Fruit fly (Drosophila melanogaster) whole organism, wandering third instar larva: ENCODE measurements around the gene Uros1.

ENCODE experiments used
- Abd-B ChIP-seq: fragments of >200 bp; optimal IDR thresholded peaks from 2 replicates; lab custom pipeline; 2017; ENCODE audit warnings: missing biosample characterization, missing genetic modification characterization
- CG32264 ChIP-seq: fragments of 200-800 bp; sonication (Bioruptor generic); optimal IDR thresholded peaks from 2 replicates; lab custom pipeline; 2016; ENCODE audit warnings: missing biosample characterization, missing genetic modification characterization
- Dfd ChIP-seq: fragments of >200 bp; optimal IDR thresholded peaks from 2 replicates; lab custom pipeline; 2017; ENCODE audit warnings: missing biosample characterization, missing genetic modification characterization
- HLH106 ChIP-seq: fragments of 200-800 bp; optimal IDR thresholded peaks from 3 replicates; lab custom pipeline; 2019; ENCODE audit warnings: missing biosample characterization, mild to moderate bottlenecking, missing genetic modification characterization, moderate library complexity
- Hnf4 ChIP-seq: fragments of 200-800 bp; sonication (Bioruptor generic); optimal IDR thresholded peaks from 2 replicates; lab custom pipeline; 2016; ENCODE audit warnings: missing biosample characterization, mild to moderate bottlenecking, missing genetic modification characterization
- brk ChIP-seq: fragments of 200-800 bp; sonication (Bioruptor generic); optimal IDR thresholded peaks from 2 replicates; lab custom pipeline; 2016; ENCODE audit warnings: missing biosample characterization, mild to moderate bottlenecking, missing genetic modification characterization
- dmrt93B ChIP-seq: fragments of 200-800 bp; sonication (Bioruptor generic); optimal IDR thresholded peaks from 2 replicates; lab custom pipeline; 2018; ENCODE audit warnings: missing biosample characterization, mild to moderate bottlenecking, missing genetic modification characterization
- h ChIP-seq: fragments of 200-800 bp; sonication (Bioruptor generic); optimal IDR thresholded peaks from 3 replicates; lab custom pipeline; 2016; ENCODE audit warnings: missing biosample characterization, mild to moderate bottlenecking, missing genetic modification characterization
- pan ChIP-seq: fragments of >200 bp; optimal IDR thresholded peaks from 2 replicates; lab custom pipeline; 2017
- psq ChIP-seq: fragments of 200-800 bp; sonication (Bioruptor generic); optimal IDR thresholded peaks from 3 replicates; lab custom pipeline; 2017; ENCODE audit warnings: missing biosample characterization, mild to moderate bottlenecking, missing genetic modification characterization, moderate library complexity
- woc ChIP-seq: sonication (Bioruptor generic); optimal IDR thresholded peaks from 2 replicates; lab custom pipeline; 2016; ENCODE audit warnings: missing biosample characterization, mild to moderate bottlenecking, missing genetic modification characterization

DNA sequence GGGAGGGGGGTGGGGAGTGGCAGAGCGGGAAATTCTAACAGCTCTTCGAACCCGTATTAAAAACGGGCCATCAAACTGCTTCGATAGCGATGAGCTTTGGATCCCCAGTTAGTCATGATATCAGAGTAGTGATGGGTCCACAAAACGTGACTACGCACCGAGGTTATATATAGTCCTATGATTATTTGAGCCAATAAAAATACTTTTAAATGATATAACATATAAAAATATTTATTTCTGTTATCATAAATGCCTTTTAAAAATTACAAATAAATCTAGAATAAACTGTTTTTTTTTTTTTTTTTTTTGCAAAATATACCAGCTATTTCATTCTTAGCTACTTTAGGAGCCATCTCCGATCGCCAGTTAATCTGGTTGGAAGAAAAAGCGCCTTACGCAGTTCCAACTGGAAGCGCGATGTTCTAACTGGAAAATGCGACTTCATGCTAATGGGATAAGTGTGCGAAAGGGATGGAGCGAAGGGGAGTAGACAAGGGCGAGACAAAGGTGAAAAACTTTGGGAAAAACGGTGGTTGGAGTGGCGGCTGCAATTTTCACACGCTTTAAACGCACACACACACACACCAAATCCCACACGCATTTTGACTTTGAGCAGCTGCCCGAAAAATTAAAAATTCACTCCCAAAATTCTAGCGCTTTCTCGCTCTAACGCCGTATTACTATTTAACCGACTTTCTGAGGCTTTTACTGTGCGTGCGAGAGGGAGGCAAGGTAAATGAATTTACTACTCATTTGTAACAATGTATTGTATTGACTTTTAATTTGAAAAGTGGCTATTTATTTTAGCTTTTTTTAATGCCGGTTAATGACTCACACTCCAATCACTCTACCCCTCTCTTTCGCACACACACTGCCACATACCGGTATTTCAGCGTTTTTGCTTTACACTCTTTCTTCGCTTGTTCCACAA lies 3.0 kb downstream of the Uros1 start:
- TF ChIP-seq brk (GFP tag; lab: Kevin White, UChicago), result no peak
- no peak for TF ChIP-seq Dfd (GFP tag; lab: Kevin White, UChicago)
- no peak for TF ChIP-seq woc (GFP tag; lab: Kevin White, UChicago)
- no peak for TF ChIP-seq CG32264 (GFP tag; lab: Kevin White, UChicago)
- TF ChIP-seq Abd-B (GFP tag; lab: Kevin White, UChicago), result no peak
- no peak for TF ChIP-seq dmrt93B (GFP tag; lab: Kevin White, UChicago)
- no peak for TF ChIP-seq h (GFP tag; lab: Kevin White, UChicago)
- TF ChIP-seq psq (GFP tag; lab: Kevin White, UChicago), result no peak
- TF ChIP-seq HLH106, result peak; percentile 47
- no peak for TF ChIP-seq Hnf4 (GFP tag; lab: Kevin White, UChicago)
- TF ChIP-seq pan, result no peak
